Fruit fly (Drosophila melanogaster) whole organism, embryonic: Measurements from ENCODE around the gene CG14805.

Experiments
- BEAF-32 ChIP-seq: fragments of 200-800 bp; sonication (Bioruptor generic); optimal IDR thresholded peaks from 3 replicates; lab custom pipeline; 2017; ENCODE audit warnings: missing biosample characterization, missing genetic modification characterization, mild to moderate bottlenecking, moderate library complexity, missing genetic modification reagents
- Bdp1 ChIP-seq: fragments of 200-800 bp; sonication (Bioruptor generic); optimal IDR thresholded peaks from 3 replicates; lab custom pipeline; 2016; ENCODE audit warnings: missing biosample characterization, missing genetic modification characterization
- CG1024 ChIP-seq: fragments of 200-800 bp; sonication (Bioruptor generic); IDR thresholded peaks from 2 replicates; pipeline ENCODE4 v1.3.6; 2022; ENCODE audit warnings: missing biosample characterization, missing genetic modification characterization
- CG10267 ChIP-seq: fragments of 200-800 bp; sonication (Bioruptor generic); optimal IDR thresholded peaks from 2 replicates; lab custom pipeline; 2018; ENCODE audit warnings: missing biosample characterization, mild to moderate bottlenecking, missing genetic modification characterization, moderate library complexity
- CG10543 ChIP-seq: fragments of 200-800 bp; sonication (Bioruptor generic); optimal IDR thresholded peaks from 3 replicates; lab custom pipeline; 2017; ENCODE audit warnings: missing biosample characterization, mild to moderate bottlenecking, missing genetic modification characterization, moderate library complexity
- CG10959 ChIP-seq: fragments of 200-800 bp; sonication (Bioruptor generic); IDR thresholded peaks from 2 replicates; pipeline ENCODE4 v1.3.6; 2022; ENCODE audit warnings: missing biosample characterization, missing genetic modification characterization
- CG11695 ChIP-seq: fragments of 200-800 bp; sonication (Bioruptor generic); IDR thresholded peaks from 3 replicates; pipeline ENCODE4 v1.3.6; 2022; ENCODE audit warnings: missing biosample characterization, missing genetic modification characterization
- CG12659 ChIP-seq: fragments of 200-800 bp; sonication (Bioruptor generic); optimal IDR thresholded peaks from 3 replicates; lab custom pipeline; 2017; ENCODE audit warnings: mild to moderate bottlenecking, missing biosample characterization, missing genetic modification reagents, missing genetic modification characterization
- CG15514 ChIP-seq: fragments of 200-800 bp; sonication (Bioruptor generic); optimal IDR thresholded peaks from 3 replicates; lab custom pipeline; 2017; ENCODE audit warnings: missing biosample characterization, missing genetic modification characterization, mild to moderate bottlenecking, moderate library complexity, missing genetic modification reagents
- CG16779 ChIP-seq: fragments of 200-800 bp; sonication (Bioruptor generic); IDR thresholded peaks from 2 replicates; pipeline ENCODE4 v1.3.6; 2022; ENCODE audit warnings: missing biosample characterization, missing genetic modification characterization
- CG17829 ChIP-seq: fragments of 200-800 bp; optimal IDR thresholded peaks from 2 replicates; lab custom pipeline; 2019; ENCODE audit warnings: missing biosample characterization, mild to moderate bottlenecking, missing genetic modification characterization, moderate library complexity
- CG2116 ChIP-seq: fragments of 200-800 bp; sonication (Bioruptor generic); optimal IDR thresholded peaks from 3 replicates; lab custom pipeline; 2018; ENCODE audit warnings: missing biosample characterization, mild to moderate bottlenecking, missing genetic modification characterization
- CG2712 ChIP-seq: fragments of 200-800 bp; optimal IDR thresholded peaks from 3 replicates; lab custom pipeline; 2019; ENCODE audit warnings: missing biosample characterization, mild to moderate bottlenecking, missing genetic modification characterization, moderate library complexity
- CG30403 ChIP-seq: fragments of 200-800 bp; sonication (Bioruptor generic); optimal IDR thresholded peaks from 3 replicates; lab custom pipeline; 2016; ENCODE audit warnings: missing biosample characterization, missing genetic modification characterization
- CG31441 ChIP-seq: fragments of 200-800 bp; sonication (Bioruptor generic); IDR thresholded peaks from 2 replicates; pipeline ENCODE4 v1.3.6; 2022; ENCODE audit warnings: missing biosample characterization, missing genetic modification characterization
- CG3726 ChIP-seq: fragments of 200-800 bp; sonication (Bioruptor generic); IDR thresholded peaks from 3 replicates; pipeline ENCODE4, ENCODE4 v1.3.6; 2022; ENCODE audit warnings: missing biosample characterization, missing genetic modification characterization
- CG3847 ChIP-seq: fragments of 200-800 bp; sonication (Bioruptor generic); IDR thresholded peaks from 2 replicates; pipeline ENCODE4 v1.3.6; 2022; ENCODE audit warnings: missing biosample characterization, missing genetic modification characterization
- CG4360 ChIP-seq: fragments of 200-800 bp; sonication (Bioruptor generic); IDR thresholded peaks from 2 replicates; pipeline ENCODE4 v1.3.6; 2022; ENCODE audit warnings: missing biosample characterization, missing genetic modification characterization
- CG6683 ChIP-seq: fragments of 200-800 bp; sonication (Bioruptor generic); optimal IDR thresholded peaks from 2 replicates; lab custom pipeline; 2017; ENCODE audit warnings: missing biosample characterization, mild to moderate bottlenecking, missing genetic modification characterization, missing genetic modification reagents
- CG7786 ChIP-seq: fragments of 200-800 bp; sonication (Bioruptor generic); optimal IDR thresholded peaks from 2 replicates; lab custom pipeline; 2016; ENCODE audit warnings: missing biosample characterization, missing genetic modification characterization
- CG9609 ChIP-seq: fragments of 200-800 bp; sonication (Bioruptor generic); optimal IDR thresholded peaks from 3 replicates; lab custom pipeline; 2016; ENCODE audit warnings: missing biosample characterization, missing genetic modification characterization
- CG9797 ChIP-seq: fragments of 200-800 bp; sonication (Bioruptor generic); optimal IDR thresholded peaks from 3 replicates; lab custom pipeline; 2018; ENCODE audit warnings: missing biosample characterization, mild to moderate bottlenecking, missing genetic modification characterization
- CG9876 ChIP-seq: fragments of 200-800 bp; sonication (Bioruptor generic); optimal IDR thresholded peaks from 2 replicates; lab custom pipeline; 2016; ENCODE audit warnings: missing biosample characterization, missing genetic modification characterization
- CHES-1-like ChIP-seq: fragments of 200-800 bp; sonication (Bioruptor generic); optimal IDR thresholded peaks from 2 replicates; lab custom pipeline; 2016; ENCODE audit warnings: missing biosample characterization, missing genetic modification characterization
- Dp ChIP-seq: fragments of 200-800 bp; sonication (Bioruptor generic); optimal IDR thresholded peaks from 2 replicates; lab custom pipeline; 2018; ENCODE audit warnings: missing biosample characterization, mild to moderate bottlenecking, missing genetic modification characterization, moderate library complexity
- Dref ChIP-seq: fragments of 200-800 bp; sonication (Bioruptor generic); IDR thresholded peaks from 2 replicates; pipeline ENCODE4 v1.3.6; 2022; ENCODE audit warnings: missing biosample characterization, missing genetic modification characterization
- ERR ChIP-seq: fragments of 200-800 bp; sonication (Bioruptor generic); optimal IDR thresholded peaks from 2 replicates; lab custom pipeline; 2016; ENCODE audit warnings: missing biosample characterization, missing genetic modification characterization
- Elba2 ChIP-seq: fragments of 200-800 bp; sonication (Bioruptor generic); optimal IDR thresholded peaks from 3 replicates; lab custom pipeline; 2016; ENCODE audit warnings: missing biosample characterization, missing genetic modification characterization
- Ets65A ChIP-seq: fragments of 200-800 bp; sonication (Bioruptor generic); peaks from one replicate; lab custom pipeline; 2016; ENCODE audit warnings: missing biosample characterization, missing genetic modification characterization
- GATAe ChIP-seq: fragments of 200-800 bp; sonication (Bioruptor generic); conservative IDR thresholded peaks from 2 replicates; pipeline ENCODE4 v1.3.6; 2022; ENCODE audit warnings: missing biosample characterization, missing genetic modification characterization
- Lhr ChIP-seq: fragments of 200-800 bp; sonication (Bioruptor generic); optimal IDR thresholded peaks from 3 replicates; lab custom pipeline; 2017; ENCODE audit warnings: mild to moderate bottlenecking, missing biosample characterization, missing genetic modification reagents, missing genetic modification characterization
- MESR4 ChIP-seq: fragments of 200-800 bp; sonication (Bioruptor generic); optimal IDR thresholded peaks from 2 replicates; lab custom pipeline; 2018; ENCODE audit warnings: missing biosample characterization, mild to moderate bottlenecking, missing genetic modification characterization, moderate library complexity
- Med ChIP-seq: fragments of 200-800 bp; sonication (Bioruptor generic); peaks from one replicate; lab custom pipeline; 2016; ENCODE audit warnings: missing biosample characterization, missing genetic modification characterization, mild to moderate bottlenecking, inconsistent platforms, moderate library complexity
- NFAT ChIP-seq: fragments of 200-800 bp; sonication (Bioruptor generic); IDR thresholded peaks from 2 replicates; pipeline ENCODE4 v1.3.6; 2022; ENCODE audit warnings: missing biosample characterization, missing genetic modification characterization
- Opbp ChIP-seq: fragments of 200-800 bp; sonication (Bioruptor generic); IDR thresholded peaks from 3 replicates; pipeline ENCODE4 v1.3.6; 2022; ENCODE audit warnings: missing biosample characterization, missing genetic modification characterization; ENCODE audit not compliant: partially characterized antibody
- al ChIP-seq: fragments of 200-800 bp; sonication (Bioruptor generic); IDR thresholded peaks from 2 replicates; pipeline ENCODE4 v1.3.6; 2022; ENCODE audit warnings: missing biosample characterization, missing genetic modification characterization
- caup ChIP-seq: fragments of 200-800 bp; sonication (Bioruptor generic); optimal IDR thresholded peaks from 3 replicates; lab custom pipeline; 2017; ENCODE audit warnings: missing biosample characterization, mild to moderate bottlenecking, missing genetic modification characterization, moderate library complexity; ENCODE audit not compliant: severe bottlenecking
- chinmo ChIP-seq: fragments of 200-800 bp; sonication (Bioruptor generic); IDR thresholded peaks from 4 replicates; pipeline ENCODE4 v1.3.6; 2022; ENCODE audit warnings: missing biosample characterization, missing genetic modification characterization; ENCODE audit not compliant: partially characterized antibody
- crp ChIP-seq, 2 experiments: fragments of 200-800 bp; sonication (Bioruptor generic); optimal IDR thresholded peaks; 2 replicates in 1 of 2; 3 replicates in 1 of 2; lab custom pipeline; 2017; ENCODE audit warnings: missing biosample characterization in 2 of 2, missing genetic modification characterization in 2 of 2, mild to moderate bottlenecking in 1 of 2, moderate library complexity in 1 of 2
- her ChIP-seq: fragments of 200-800 bp; sonication (Bioruptor generic); optimal IDR thresholded peaks from 2 replicates; lab custom pipeline; 2016; ENCODE audit warnings: missing biosample characterization, missing genetic modification characterization
- insv ChIP-seq, 2 experiments: fragments of 200-800 bp; sonication (Bioruptor generic); optimal IDR thresholded peaks; 3 replicates each; lab custom pipeline; 2016 to 2018; ENCODE audit warnings: missing biosample characterization in 2 of 2, missing genetic modification characterization in 2 of 2
- p53 ChIP-seq: fragments of 200-800 bp; sonication (Bioruptor generic); optimal IDR thresholded peaks from 2 replicates; lab custom pipeline; 2016; ENCODE audit warnings: missing biosample characterization, missing genetic modification characterization
- phol ChIP-seq: fragments of 200-800 bp; sonication (Bioruptor generic); optimal IDR thresholded peaks from 3 replicates; lab custom pipeline; 2018; ENCODE audit warnings: missing biosample characterization, mild to moderate bottlenecking, missing genetic modification characterization, moderate library complexity
- prd ChIP-seq, 3 experiments: fragments of >200 bp in 2 of 3; fragments of 200-800 bp in 1 of 3; sonication (Bioruptor generic) in 1 of 3; optimal IDR thresholded peaks in 2 of 3; IDR thresholded peaks in 1 of 3; 2 replicates in 2 of 3; 3 replicates in 1 of 3; pipeline versions ENCODE4 v1.3.6 to Lab custom; 2017 to 2022; ENCODE audit warnings: missing biosample characterization in 1 of 3, missing genetic modification characterization in 1 of 3
- row ChIP-seq: fragments of 200-800 bp; sonication (Bioruptor generic); IDR thresholded peaks from 3 replicates; pipeline ENCODE4 v1.3.6; 2022; ENCODE audit warnings: missing biosample characterization, missing genetic modification characterization
- sr ChIP-seq: fragments of 200-800 bp; sonication (Bioruptor generic); IDR thresholded peaks from 3 replicates; pipeline ENCODE4 v1.3.6; 2022; ENCODE audit warnings: missing biosample characterization, missing genetic modification characterization
- unc-4 ChIP-seq: fragments of 200-800 bp; sonication (Bioruptor generic); IDR thresholded peaks from 2 replicates; pipeline ENCODE4 v1.3.6; 2022; ENCODE audit warnings: missing biosample characterization, missing genetic modification characterization; ENCODE audit not compliant: partially characterized antibody
- unpg ChIP-seq: fragments of 200-800 bp; sonication (Bioruptor generic); optimal IDR thresholded peaks from 3 replicates; lab custom pipeline; 2018; ENCODE audit warnings: missing biosample characterization, mild to moderate bottlenecking, missing genetic modification characterization, moderate library complexity

Gene CG14805

dm6 chrX:1922765-1923501 lies 45.8 kb downstream of the CG14805 start, which contains the start of the genes eIF2Bepsilon and Ocrl (continued):
- TF ChIP-seq al (GFP tag; lab: Robert Waterston, UW) (no peak), her (GFP tag; lab: Kevin White, UChicago) (peak; percentile 44), Elba2 (peak; percentile 93), Med (GFP tag; lab: Kevin White, UChicago) (peak; percentile 62), CG2116 (GFP tag; lab: Kevin White, UChicago) (peak; percentile 66), CG9876 (GFP tag; lab: Kevin White, UChicago) (peak; percentile 31), CG12659 (GFP tag; lab: Kevin White, UChicago) (peak; percentile 77), p53 (peak; percentile 6), GATAe (GFP tag; lab: Robert Waterston, UW) (no peak), caup (no peak), CG1024 (no peak), CG31441 (GFP tag; lab: Robert Waterston, UW) (no peak), CG9609 (GFP tag; lab: Kevin White, UChicago) (peak; percentile 11), Lhr (GFP tag; lab: Kevin White, UChicago) (peak; percentile 83), chinmo (GFP tag; lab: Robert Waterston, UW) (0 out of 4 replicates have a peak, but pooled peaks have one; percentile 58), CG3726 (GFP tag; lab: Robert Waterston, UW) (no peak), crp (GFP tag; optimal IDR thresholded peaks at IDR 0.05; lab: Kevin White, UChicago) (peak in 1 of 2 experiments; percentile 35), CG30403 (GFP tag; lab: Kevin White, UChicago) (peak; percentile 4), CG16779 (GFP tag; lab: Robert Waterston, UW) (no peak), CG10267 (tag; lab: Kevin White, UChicago) (peak; percentile 9), CG10959 (GFP tag; lab: Robert Waterston, UW) (no peak), prd (optimal IDR thresholded peaks at IDR 0.05; lab: Kevin White, UChicago) (no peak), prd (GFP tag; IDR thresholded peaks at IDR 0.05; lab: Robert Waterston, UW) (no peak), sr (peak; percentile 72; the same call in 2 of the 3 replicates), insv (GFP tag; optimal IDR thresholded peaks at IDR 0.05; lab: Kevin White, UChicago) (peak; percentile 93 to 99), CG17829 (peak; percentile 25), CG7786 (GFP tag; lab: Kevin White, UChicago) (no peak), Dref (GFP tag; lab: Robert Waterston, UW) (peak; percentile 50), Ets65A (GFP tag; lab: Kevin White, UChicago) (peak; percentile 94), CG11695 (GFP tag; lab: Robert Waterston, UW) (no peak), CHES-1-like (GFP tag; lab: Kevin White, UChicago) (peak; percentile 34), Dp (peak; percentile 55), row (GFP tag; lab: Robert Waterston, UW) (peak; percentile 23; the same call in 1 of the 3 replicates), CG9797 (GFP tag; lab: Kevin White, UChicago) (peak; percentile 97), CG3847 (GFP tag; lab: Robert Waterston, UW) (peak; percentile 67), NFAT (GFP tag; lab: Robert Waterston, UW) (0 out of 2 replicates have a peak, but pooled peaks have one; percentile 4), CG4360 (peak; percentile 93), CG15514 (GFP tag; lab: Kevin White, UChicago) (peak; percentile 83), ERR (peak; percentile 30), phol (tag; lab: Kevin White, UChicago) (peak; percentile 49), Opbp (GFP tag; lab: Robert Waterston, UW) (peak; percentile 55; the same call in 1 of the 3 replicates), unc-4 (GFP tag; lab: Robert Waterston, UW) (0 out of 2 replicates have a peak, but pooled peaks have one; percentile 20), BEAF-32 (peak; percentile 59), unpg (no peak), CG2712 (tag; lab: Kevin White, UChicago) (peak; percentile 29), Bdp1 (peak; percentile 7), CG6683 (peak; percentile 3), MESR4 (GFP tag; lab: Kevin White, UChicago) (peak; percentile 88), CG10543 (GFP tag; lab: Kevin White, UChicago) (peak; percentile 28)
